Fruit fly (Drosophila melanogaster): Measurements from ENCODE around the gene CG12111.

Gene CG12111

dm6 chrX:8522504-8522903 is 48.2 kb downstream of the CG12111 start:
- no peak for TF ChIP-seq CG15710 (tag; optimal IDR thresholded peaks at IDR 0.05)
- no peak; the same call in 1 of the 2 replicates for TF ChIP-seq Ets98B (GFP tag; IDR thresholded peaks at IDR 0.05)
- TF ChIP-seq fd96Ca (GFP tag; IDR thresholded peaks at IDR 0.05), result no peak
- no peak for TF ChIP-seq CG34367 (tag; optimal IDR thresholded peaks at IDR 0.05)
- TF ChIP-seq CG13204 (GFP tag; optimal IDR thresholded peaks at IDR 0.05), result no peak
- TF ChIP-seq CG12605 (GFP tag; IDR thresholded peaks at IDR 0.05), result no peak
- TF ChIP-seq Pif1A (GFP tag; optimal IDR thresholded peaks at IDR 0.05), result peak; percentile 8
- TF ChIP-seq rn (GFP tag; IDR thresholded peaks at IDR 0.05), result no peak
- TF ChIP-seq CG32121 (GFP tag; IDR thresholded peaks at IDR 0.05), result peak; percentile 30; the same call in 1 of the 2 replicates
- TF ChIP-seq EcR (GFP tag; optimal IDR thresholded peaks at IDR 0.05), result no peak
- TF ChIP-seq Pif1B (GFP tag; optimal IDR thresholded peaks at IDR 0.05), result no peak

- TF ChIP-seq CG32121 (GFP tag; IDR thresholded peaks at IDR 0.05) (peak; percentile 64), CG14655 (GFP tag; optimal IDR thresholded peaks at IDR 0.05) (peak; percentile 55), CG17806 (tag; optimal IDR thresholded peaks at IDR 0.05) (no peak), CG4496 (GFP tag; IDR thresholded peaks at IDR 0.05) (peak; percentile 52; the same call in 2 of the 3 replicates), fd96Ca (GFP tag; IDR thresholded peaks at IDR 0.05) (no peak), CG8301 (tag; optimal IDR thresholded peaks at IDR 0.05) (peak; percentile 50), gl (tag; optimal IDR thresholded peaks at IDR 0.05) (no peak), Ets98B (GFP tag; IDR thresholded peaks at IDR 0.05) (peak; percentile 26; the same call in 1 of the 2 replicates)
Observed at dm6 chrX:8521492-8521891, 49.3 kb downstream of the CG12111 start.

- TF ChIP-seq Snoo (tag; optimal IDR thresholded peaks at IDR 0.05), result no peak
- no peak for TF ChIP-seq CG13204 (GFP tag; optimal IDR thresholded peaks at IDR 0.05)
- TF ChIP-seq CG34367 (tag; optimal IDR thresholded peaks at IDR 0.05), result no peak
- no peak for TF ChIP-seq gl (tag; optimal IDR thresholded peaks at IDR 0.05)
- no peak for TF ChIP-seq rn (GFP tag; IDR thresholded peaks at IDR 0.05)
- TF ChIP-seq CG32121 (GFP tag; IDR thresholded peaks at IDR 0.05), result no peak
- TF ChIP-seq CG4496 (GFP tag; IDR thresholded peaks at IDR 0.05), result no peak
- TF ChIP-seq CG8301 (tag; optimal IDR thresholded peaks at IDR 0.05), result no peak
- TF ChIP-seq CG14655 (GFP tag; optimal IDR thresholded peaks at IDR 0.05), result no peak
- TF ChIP-seq CG10348 (GFP tag; IDR thresholded peaks at IDR 0.05), result no peak
- TF ChIP-seq CG17806 (tag; optimal IDR thresholded peaks at IDR 0.05), result no peak
- TF ChIP-seq Pif1B (GFP tag; optimal IDR thresholded peaks at IDR 0.05), result no peak
- no peak for TF ChIP-seq D1 (tag; optimal IDR thresholded peaks at IDR 0.05)
- TF ChIP-seq EcR (GFP tag; optimal IDR thresholded peaks at IDR 0.05), result no peak
- TF ChIP-seq fd96Ca (GFP tag; IDR thresholded peaks at IDR 0.05), result no peak
- no peak for TF ChIP-seq CG8159 (tag; optimal IDR thresholded peaks at IDR 0.05)
- TF ChIP-seq CG15710 (tag; optimal IDR thresholded peaks at IDR 0.05), result no peak
- no peak for TF ChIP-seq CG9948 (tag; optimal IDR thresholded peaks at IDR 0.05)
Observed at dm6 chrX:8520517-8520916, 50.2 kb downstream of the CG12111 start.
